Fruit fly (Drosophila melanogaster): Measurements from ENCODE around the gene CG8188.

The CG8188 gene

DNA sequence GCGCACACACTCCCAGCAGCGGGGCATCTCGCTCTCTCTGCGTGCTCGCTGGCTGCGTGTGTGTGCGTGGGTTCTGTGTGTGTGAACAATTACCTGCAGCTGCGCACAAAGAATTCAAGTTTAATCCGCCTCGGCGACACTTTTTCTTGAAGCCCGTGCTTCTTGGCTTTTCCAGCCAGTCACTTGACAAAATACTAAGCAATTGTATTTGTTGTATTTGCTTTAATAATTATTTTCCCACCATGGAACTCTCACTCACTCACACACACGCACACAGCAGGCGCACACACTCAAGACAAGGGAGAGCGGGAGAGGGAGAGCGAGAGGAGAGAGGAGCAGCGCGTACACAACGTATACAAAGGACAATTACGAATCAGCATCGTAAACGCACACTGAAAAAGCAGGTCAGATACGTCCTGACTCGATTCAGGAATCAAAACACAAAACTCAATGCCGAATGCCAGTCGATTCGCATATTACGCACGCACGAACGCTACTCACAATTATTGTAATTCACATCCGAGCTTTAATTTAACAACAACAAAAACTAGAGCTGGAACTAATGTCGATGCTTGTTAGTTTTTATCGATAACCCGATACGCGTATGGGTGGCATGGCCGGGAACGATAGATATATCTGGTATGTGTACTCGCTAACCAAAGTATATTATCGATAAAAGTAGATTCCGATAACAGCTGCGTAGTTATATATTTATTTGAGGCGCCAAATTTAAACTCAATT, 50.7 kb downstream of the CG8188 start, which contains the start of gene RhoGAPp190 (continued):
- TF ChIP-seq nom (GFP tag; optimal IDR thresholded peaks at IDR 0.05) (peak; percentile 11), Hr51 (GFP tag; optimal IDR thresholded peaks at IDR 0.05) (no peak), CG2129 (GFP tag; IDR thresholded peaks at IDR 0.05; ENCODE audit: partially characterized antibody) (peak; percentile 49; the same call in 1 of the 2 replicates), CkIIα-i1 (GFP tag; IDR thresholded peaks at IDR 0.05) (no peak), CG12769 (tag; optimal IDR thresholded peaks at IDR 0.05) (no peak), bbx (GFP tag; IDR thresholded peaks at IDR 0.05; ENCODE audit: partially characterized antibody) (peak; percentile 96), Pdp1 (GFP tag; optimal IDR thresholded peaks at IDR 0.05) (peak in 1 of 2 experiments; percentile 70), unpg (GFP tag; optimal IDR thresholded peaks at IDR 0.05) (no peak), nmo (GFP tag; optimal IDR thresholded peaks at IDR 0.05) (peak; percentile 18), CG4730 (GFP tag; IDR thresholded peaks at IDR 0.05) (no peak), Xrp1 (GFP tag; IDR thresholded peaks at IDR 0.05) (no peak), gsb-n (tag; optimal IDR thresholded peaks at IDR 0.05) (peak; percentile 17), stwl (tag; optimal IDR thresholded peaks at IDR 0.05) (peak; percentile 50), PHDP (tag; optimal IDR thresholded peaks at IDR 0.05) (peak; percentile 19), H15 (GFP tag; IDR thresholded peaks at IDR 0.05) (no peak), pzg (GFP tag; optimal IDR thresholded peaks at IDR 0.05) (peak; percentile 91), CG7745 (tag; optimal IDR thresholded peaks at IDR 0.05) (no peak), CG2120 (GFP tag; optimal IDR thresholded peaks at IDR 0.05) (peak; percentile 6), pros (GFP tag; optimal IDR thresholded peaks at IDR 0.05) (peak; percentile 24), wdn (GFP tag; IDR thresholded peaks at IDR 0.05) (no peak), CG14860 (GFP tag; IDR thresholded peaks at IDR 0.05; ENCODE audit: partially characterized antibody) (peak; percentile 95), repo (GFP tag; optimal IDR thresholded peaks at IDR 0.05) (no peak), nerfin-2 (GFP tag; IDR thresholded peaks at IDR 0.05; ENCODE audit: partially characterized antibody) (peak; percentile 99), Tbp (GFP tag; optimal IDR thresholded peaks at IDR 0.05) (no peak), Doc3 (GFP tag; IDR thresholded peaks at IDR 0.05; ENCODE audit: partially characterized antibody) (peak; percentile 73), CG17385 (GFP tag; optimal IDR thresholded peaks at IDR 0.05) (no peak), insv (GFP tag; optimal IDR thresholded peaks at IDR 0.05) (no peak), HLH3B (GFP tag; IDR thresholded peaks at IDR 0.05) (0 out of 2 replicates have a peak, but pooled peaks have one; percentile 13), CG7963 (GFP tag; IDR thresholded peaks at IDR 0.05; ENCODE audit: partially characterized antibody) (peak; percentile 96), ci (GFP tag; IDR thresholded peaks at IDR 0.05) (0 out of 3 replicates have a peak, but pooled peaks have one; percentile 22), CG6689 (GFP tag; IDR thresholded peaks at IDR 0.05) (no peak), ERR (GFP tag; optimal IDR thresholded peaks at IDR 0.05) (no peak), cwo (GFP tag; optimal IDR thresholded peaks at IDR 0.05) (no peak), vnd (GFP tag; IDR thresholded peaks at IDR 0.05; ENCODE audit: partially characterized antibody) (peak; percentile 89), Oaz (GFP tag; IDR thresholded peaks at IDR 0.05) (no peak), CG1529 (GFP tag; optimal IDR thresholded peaks at IDR 0.05) (no peak), Fer3 (tag; optimal IDR thresholded peaks at IDR 0.05) (no peak), NC2α (GFP tag; optimal IDR thresholded peaks at IDR 0.05) (no peak), CG3281 (GFP tag; optimal IDR thresholded peaks at IDR 0.05) (no peak), CG11456 (GFP tag; IDR thresholded peaks at IDR 0.05) (no peak), D19B (GFP tag; optimal IDR thresholded peaks at IDR 0.05) (no peak), CG1024 (GFP tag; IDR thresholded peaks at IDR 0.05) (no peak), maf-S (GFP tag; optimal IDR thresholded peaks at IDR 0.05) (no peak), CG18262 (tag; optimal IDR thresholded peaks at IDR 0.05) (no peak), mam (GFP tag; optimal IDR thresholded peaks at IDR 0.05) (no peak), CG17612 (GFP tag; IDR thresholded peaks at IDR 0.05) (no peak), CG8944 (GFP tag; optimal IDR thresholded peaks at IDR 0.05) (no peak), sens (GFP tag) (peak; percentile 67)
